Fruit fly (Drosophila melanogaster) whole organism, embryonic: ENCODE results near the gene Rab40.

Source experiments
- Adf1 ChIP-seq: fragments of 200-800 bp; sonication (Bioruptor generic); IDR thresholded peaks from 2 replicates; pipeline ENCODE4 v1.3.6; 2022; ENCODE audit warnings: missing biosample characterization, missing genetic modification characterization
- CG10147 ChIP-seq: fragments of 200-800 bp; sonication (Bioruptor generic); optimal IDR thresholded peaks from 2 replicates; lab custom pipeline; 2019; ENCODE audit warnings: missing biosample characterization, mild to moderate bottlenecking, missing genetic modification characterization, moderate library complexity
- CG10543 ChIP-seq: fragments of 200-800 bp; sonication (Bioruptor generic); optimal IDR thresholded peaks from 3 replicates; lab custom pipeline; 2017; ENCODE audit warnings: missing biosample characterization, mild to moderate bottlenecking, missing genetic modification characterization, moderate library complexity
- CG11085 ChIP-seq: fragments of 200-800 bp; sonication (Bioruptor generic); IDR thresholded peaks from 2 replicates; pipeline ENCODE4 v1.3.6; 2022; ENCODE audit warnings: missing biosample characterization, missing genetic modification characterization
- CG11560 ChIP-seq: fragments of 200-800 bp; sonication (Bioruptor generic); IDR thresholded peaks from 3 replicates; pipeline ENCODE4 v1.3.6; 2022; ENCODE audit warnings: missing biosample characterization, missing genetic modification characterization
- CG12769 ChIP-seq: fragments of 200-800 bp; sonication (Bioruptor generic); optimal IDR thresholded peaks from 2 replicates; lab custom pipeline; 2019; ENCODE audit warnings: missing biosample characterization, mild to moderate bottlenecking, missing genetic modification characterization, moderate library complexity
- CG13775 ChIP-seq: fragments of 200-800 bp; sonication (Bioruptor generic); optimal IDR thresholded peaks from 3 replicates; lab custom pipeline; 2017; ENCODE audit warnings: missing biosample characterization, mild to moderate bottlenecking, missing genetic modification characterization
- CG13894 ChIP-seq: fragments of 200-800 bp; sonication (Bioruptor generic); optimal IDR thresholded peaks from 3 replicates; lab custom pipeline; 2018; ENCODE audit warnings: missing biosample characterization, mild to moderate bottlenecking, missing genetic modification characterization, moderate library complexity
- CG15696 ChIP-seq: fragments of 200-800 bp; sonication (Bioruptor generic); optimal IDR thresholded peaks from 2 replicates; lab custom pipeline; 2019; ENCODE audit warnings: missing biosample characterization, mild to moderate bottlenecking, missing genetic modification characterization, moderate library complexity
- CG17361 ChIP-seq: fragments of 200-800 bp; sonication (Bioruptor generic); IDR thresholded peaks from 3 replicates; pipeline ENCODE4 v1.3.6; 2022; ENCODE audit warnings: missing biosample characterization, missing genetic modification characterization
- CG17912 ChIP-seq: fragments of 200-800 bp; sonication (Bioruptor generic); optimal IDR thresholded peaks from 2 replicates; lab custom pipeline; 2018; ENCODE audit warnings: missing biosample characterization, mild to moderate bottlenecking, missing genetic modification characterization
- CG18764 ChIP-seq: fragments of 200-800 bp; sonication (Bioruptor generic); optimal IDR thresholded peaks from 3 replicates; lab custom pipeline; 2016; ENCODE audit warnings: missing biosample characterization, missing genetic modification characterization
- CG2116 ChIP-seq: fragments of 200-800 bp; sonication (Bioruptor generic); optimal IDR thresholded peaks from 3 replicates; lab custom pipeline; 2018; ENCODE audit warnings: missing biosample characterization, mild to moderate bottlenecking, missing genetic modification characterization
- CG30431 ChIP-seq: fragments of 200-800 bp; sonication (Bioruptor generic); optimal IDR thresholded peaks from 2 replicates; lab custom pipeline; 2017; ENCODE audit warnings: missing biosample characterization, missing genetic modification characterization
- CG4424 ChIP-seq: fragments of 200-800 bp; sonication (Bioruptor generic); optimal IDR thresholded peaks from 3 replicates; lab custom pipeline; 2016; ENCODE audit warnings: missing biosample characterization, missing genetic modification characterization
- CG8290 ChIP-seq, 3 experiments: fragments of 200-800 bp; sonication (Bioruptor generic); optimal IDR thresholded peaks; 2 replicates each; lab custom pipeline; 2016 to 2019; ENCODE audit warnings: missing biosample characterization in 3 of 3, missing genetic modification characterization in 3 of 3, mild to moderate bottlenecking in 2 of 3, moderate library complexity in 1 of 3
- CG8359 ChIP-seq: fragments of 200-800 bp; sonication (Bioruptor generic); optimal IDR thresholded peaks from 2 replicates; lab custom pipeline; 2017; ENCODE audit warnings: missing biosample characterization, mild to moderate bottlenecking, missing genetic modification characterization, borderline replicate concordance
- CG9817 ChIP-seq: fragments of 200-800 bp; sonication (Bioruptor generic); optimal IDR thresholded peaks from 2 replicates; lab custom pipeline; 2018; ENCODE audit warnings: missing biosample characterization, mild to moderate bottlenecking, missing genetic modification characterization, moderate library complexity
- CHES-1-like ChIP-seq: fragments of 200-800 bp; sonication (Bioruptor generic); optimal IDR thresholded peaks from 2 replicates; lab custom pipeline; 2016; ENCODE audit warnings: missing biosample characterization, missing genetic modification characterization
- D ChIP-seq, 2 experiments: fragments of 200-800 bp in 1 of 2; fragments of >200 bp in 1 of 2; sonication (Bioruptor generic) in 1 of 2; optimal IDR thresholded peaks; 2 replicates in 1 of 2; 3 replicates in 1 of 2; lab custom pipeline; 2017; ENCODE audit warnings: mild to moderate bottlenecking in 1 of 2, missing biosample characterization in 1 of 2, missing genetic modification characterization in 1 of 2, missing genetic modification reagents in 1 of 2
- D19A ChIP-seq: fragments of 200-800 bp; optimal IDR thresholded peaks from 3 replicates; lab custom pipeline; 2019; ENCODE audit warnings: missing biosample characterization, mild to moderate bottlenecking, missing genetic modification characterization, moderate library complexity
- Dref ChIP-seq: fragments of 200-800 bp; sonication (Bioruptor generic); IDR thresholded peaks from 2 replicates; pipeline ENCODE4 v1.3.6; 2022; ENCODE audit warnings: missing biosample characterization, missing genetic modification characterization
- HmgZ ChIP-seq: fragments of 200-800 bp; sonication (Bioruptor generic); optimal IDR thresholded peaks from 2 replicates; lab custom pipeline; 2018; ENCODE audit warnings: missing biosample characterization, mild to moderate bottlenecking, missing genetic modification characterization
- MBD-R2 ChIP-seq: fragments of 200-800 bp; sonication (Bioruptor generic); IDR thresholded peaks from 2 replicates; pipeline ENCODE4 v1.3.6; 2022; ENCODE audit warnings: missing biosample characterization, missing genetic modification characterization
- Mad ChIP-seq: fragments of 200-800 bp; sonication (Bioruptor generic); optimal IDR thresholded peaks from 2 replicates; lab custom pipeline; 2016; ENCODE audit warnings: missing biosample characterization, missing genetic modification characterization
- Med ChIP-seq: fragments of 200-800 bp; sonication (Bioruptor generic); peaks from one replicate; lab custom pipeline; 2016; ENCODE audit warnings: missing biosample characterization, missing genetic modification characterization, mild to moderate bottlenecking, inconsistent platforms, moderate library complexity
- Mrtf ChIP-seq: fragments of 200-800 bp; sonication (Bioruptor generic); IDR thresholded peaks from 3 replicates; pipeline ENCODE4 v1.3.6; 2022; ENCODE audit warnings: missing biosample characterization, missing genetic modification characterization
- Myb ChIP-seq: fragments of 200-800 bp; sonication (Bioruptor generic); optimal IDR thresholded peaks from 2 replicates; lab custom pipeline; 2016; ENCODE audit warnings: missing biosample characterization, missing genetic modification characterization
- NK7.1 ChIP-seq: fragments of 200-800 bp; sonication (Bioruptor generic); optimal IDR thresholded peaks from 3 replicates; lab custom pipeline; 2016; ENCODE audit warnings: missing biosample characterization, missing genetic modification characterization
- Poxn ChIP-seq: fragments of 200-800 bp; sonication (Bioruptor generic); IDR thresholded peaks from 2 replicates; pipeline ENCODE4 v1.3.6; 2022; ENCODE audit warnings: missing biosample characterization, missing genetic modification characterization
- Ravus ChIP-seq: fragments of 200-800 bp; sonication (Bioruptor generic); IDR thresholded peaks from 2 replicates; pipeline ENCODE4 v1.3.6; 2022; ENCODE audit warnings: missing biosample characterization, missing genetic modification characterization
- Scr ChIP-seq: fragments of 200-800 bp; sonication (Bioruptor generic); IDR thresholded peaks from 2 replicates; pipeline ENCODE4 v1.3.6; 2022; ENCODE audit warnings: missing biosample characterization, missing genetic modification characterization; ENCODE audit not compliant: partially characterized antibody
- Side ChIP-seq: fragments of 200-800 bp; sonication (Bioruptor generic); optimal IDR thresholded peaks from 2 replicates; lab custom pipeline; 2016; ENCODE audit warnings: missing biosample characterization, missing genetic modification characterization
- Sry-β ChIP-seq: fragments of 200-800 bp; sonication (Bioruptor generic); optimal IDR thresholded peaks from 2 replicates; lab custom pipeline; 2018; ENCODE audit warnings: missing biosample characterization, mild to moderate bottlenecking, missing genetic modification characterization, moderate library complexity
- Usf ChIP-seq: fragments of 200-800 bp; sonication (Bioruptor generic); optimal IDR thresholded peaks from 2 replicates; lab custom pipeline; 2017; ENCODE audit warnings: missing genotype, missing biosample characterization, missing genetic modification characterization
- abd-A ChIP-seq: fragments of 200-800 bp; sonication (Bioruptor generic); optimal IDR thresholded peaks from 3 replicates; lab custom pipeline; 2019; ENCODE audit warnings: missing biosample characterization, mild to moderate bottlenecking, missing genetic modification characterization, moderate library complexity
- chinmo ChIP-seq: fragments of 200-800 bp; sonication (Bioruptor generic); IDR thresholded peaks from 4 replicates; pipeline ENCODE4 v1.3.6; 2022; ENCODE audit warnings: missing biosample characterization, missing genetic modification characterization; ENCODE audit not compliant: partially characterized antibody
- fd96Cb ChIP-seq: fragments of 200-800 bp; sonication (Bioruptor generic); optimal IDR thresholded peaks from 2 replicates; lab custom pipeline; 2018; ENCODE audit warnings: missing biosample characterization, mild to moderate bottlenecking, missing genetic modification characterization, moderate library complexity
- gro ChIP-seq: fragments of 200-800 bp; sonication (Bioruptor generic); optimal IDR thresholded peaks from 2 replicates; lab custom pipeline; 2016; ENCODE audit warnings: missing biosample characterization, missing genetic modification characterization
- nau ChIP-seq: fragments of 200-800 bp; sonication (Bioruptor generic); optimal IDR thresholded peaks from 3 replicates; lab custom pipeline; 2017; ENCODE audit warnings: missing biosample characterization, mild to moderate bottlenecking, missing genetic modification characterization, missing genetic modification reagents
- ranshi ChIP-seq: fragments of 200-800 bp; sonication (Bioruptor generic); IDR thresholded peaks from 2 replicates; pipeline ENCODE4 v1.3.6; 2022; ENCODE audit warnings: missing biosample characterization, missing genetic modification characterization
- sima ChIP-seq: fragments of 200-800 bp; sonication (Bioruptor generic); optimal IDR thresholded peaks from 2 replicates; lab custom pipeline; 2016; ENCODE audit warnings: missing biosample characterization, missing genetic modification characterization
- sob ChIP-seq: fragments of 200-800 bp; sonication (Bioruptor generic); IDR thresholded peaks from 2 replicates; pipeline ENCODE4 v1.3.6; 2022; ENCODE audit warnings: missing biosample characterization, missing genetic modification characterization

Rab40 gene

dm6 chrX:12496497-12496896 lies 33.6 kb upstream of the Rab40 start, which contains the start of gene Mks1:
TSS of gene Mks1 (minus strand) at chrX:12496597.
- peak; percentile 56 for TF ChIP-seq Myb (GFP tag; lab: Kevin White, UChicago)
- peak; percentile 47 for TF ChIP-seq Dref (GFP tag; lab: Robert Waterston, UW)
- no peak for TF ChIP-seq CHES-1-like (GFP tag; lab: Kevin White, UChicago)

- TF ChIP-seq Poxn (GFP tag; lab: Robert Waterston, UW) (no peak), sima (GFP tag; lab: Kevin White, UChicago) (no peak), MBD-R2 (no peak), fd96Cb (tag; lab: Kevin White, UChicago) (no peak), Usf (GFP tag; lab: Kevin White, UChicago) (no peak), Mrtf (GFP tag; lab: Robert Waterston, UW) (no peak), CG11560 (no peak), CG15696 (tag; lab: Kevin White, UChicago) (no peak), CG13775 (GFP tag; lab: Kevin White, UChicago) (no peak), Scr (GFP tag; lab: Robert Waterston, UW) (no peak), gro (GFP tag; lab: Kevin White, UChicago) (no peak)
Observed at dm6 chrX:12489991-12490390, 27.1 kb upstream of the Rab40 start, which contains the start of gene Lsp1alpha. TSS of gene Lsp1alpha (plus strand) at chrX:12490291.

dm6 chrX:12487485-12487884 lies 24.6 kb upstream of the Rab40 start:
- TF ChIP-seq Med (peak; percentile 44), CG8359 (GFP tag; lab: Kevin White, UChicago) (peak; percentile 95), sob (GFP tag; lab: Robert Waterston, UW) (no peak)

- TF ChIP-seq Adf1 (GFP tag; lab: Robert Waterston, UW) (peak; percentile 46; the same call in 1 of the 2 replicates), CG10543 (no peak), CG10147 (no peak), NK7.1 (GFP tag; lab: Kevin White, UChicago) (no peak), CG13894 (peak; percentile 22), ranshi (GFP tag; lab: Robert Waterston, UW) (no peak), chinmo (GFP tag; lab: Robert Waterston, UW) (peak; percentile 76; the same call in 1 of the 4 replicates), CG2116 (GFP tag; lab: Kevin White, UChicago) (no peak), abd-A (peak; percentile 51), Sry-β (GFP tag; lab: Kevin White, UChicago) (no peak), Side (GFP tag; lab: Kevin White, UChicago) (no peak), CG11085 (GFP tag; lab: Robert Waterston, UW) (no peak), CG12769 (tag; lab: Kevin White, UChicago) (peak; percentile 58)
Observed at dm6 chrX:12486294-12487020, 23.5 kb upstream of the Rab40 start, which contains the start of gene Cpr11A. TSS of gene Cpr11A (plus strand) at chrX:12486970.

dm6 chrX:12480282-12480681 lies 17.4 kb upstream of the Rab40 start:
- TF ChIP-seq CG17912 (GFP tag; lab: Kevin White, UChicago) (no peak), HmgZ (tag; lab: Kevin White, UChicago) (peak; percentile 8), CG18764 (GFP tag; lab: Kevin White, UChicago) (no peak), CG30431 (GFP tag; lab: Kevin White, UChicago) (no peak), D19A (tag; lab: Kevin White, UChicago) (peak; percentile 19), Ravus (GFP tag; lab: Robert Waterston, UW) (no peak), Mad (GFP tag; lab: Kevin White, UChicago) (no peak), CG17361 (GFP tag; lab: Robert Waterston, UW) (peak; percentile 38; the same call in 1 of the 3 replicates), CG9817 (peak; percentile 5), CG8290 (GFP tag; optimal IDR thresholded peaks at IDR 0.05; lab: Kevin White, UChicago) (no peak), CG8290 (tag; optimal IDR thresholded peaks at IDR 0.05; lab: Kevin White, UChicago) (peak in 1 of 2 experiments; percentile 14), CG4424 (no peak), nau (no peak), D (optimal IDR thresholded peaks at IDR 0.05; lab: Kevin White, UChicago) (no peak), D (GFP tag; optimal IDR thresholded peaks at IDR 0.05; lab: Kevin White, UChicago) (no peak)
